Worm (Caenorhabditis elegans) whole organism, young adult: ENCODE results near the gene C06A1.3.

Source experiments
- B0336.3 ChIP-seq: fragments of 200-800 bp; sonication (Bioruptor generic); IDR thresholded peaks from 2 replicates; pipeline ENCODE4 v1.3.6; 2022; ENCODE audit warnings: missing genetic modification characterization, missing compliant biosample characterization
- F10E7.11 ChIP-seq: sonication (generic microtip); optimal IDR thresholded peaks from 2 replicates; lab custom pipeline; 2017; ENCODE audit warnings: mild to moderate bottlenecking, missing genetic modification characterization, moderate library complexity, missing compliant biosample characterization
- F22D6.2 ChIP-seq: sonication (generic microtip); optimal IDR thresholded peaks from 2 replicates; lab custom pipeline; 2016; ENCODE audit warnings: mild to moderate bottlenecking, missing genetic modification characterization, missing compliant biosample characterization
- F52B5.7 ChIP-seq: sonication (generic microtip); optimal IDR thresholded peaks from 2 replicates; lab custom pipeline; 2016; ENCODE audit warnings: mild to moderate bottlenecking, missing genetic modification characterization, missing compliant biosample characterization
- F57A8.1 ChIP-seq: fragments of 200-800 bp; sonication (Bioruptor generic); optimal IDR thresholded peaks from 2 replicates; lab custom pipeline; 2018; ENCODE audit warnings: mild to moderate bottlenecking, missing genetic modification characterization, moderate library complexity, missing compliant biosample characterization
- K11D2.4 ChIP-seq: fragments of 200-800 bp; sonication (Bioruptor generic); IDR thresholded peaks from 2 replicates; pipeline ENCODE4 v1.3.6; 2022; ENCODE audit warnings: missing genetic modification reagents, missing genetic modification characterization, missing compliant biosample characterization
- T26A5.8 ChIP-seq: sonication (generic microtip); optimal IDR thresholded peaks from 2 replicates; lab custom pipeline; 2016; ENCODE audit warnings: missing genetic modification characterization, missing compliant biosample characterization
- Y53F4B.3 ChIP-seq: fragments of 200-800 bp; sonication (Bioruptor generic); IDR thresholded peaks from 2 replicates; pipeline ENCODE4 v1.3.6; 2022; ENCODE audit warnings: missing genetic modification reagents, missing genetic modification characterization, missing compliant biosample characterization
- Y53G8AR.9 ChIP-seq: fragments of 200-800 bp; sonication (Bioruptor generic); conservative IDR thresholded peaks from 2 replicates; pipeline ENCODE4 v1.3.6; 2022; ENCODE audit warnings: missing genetic modification reagents, missing genetic modification characterization, missing compliant biosample characterization
- Y67H2A.10 ChIP-seq: fragments of 200-800 bp; sonication (Bioruptor generic); conservative IDR thresholded peaks from 2 replicates; pipeline ENCODE4 v1.3.6; 2022; ENCODE audit warnings: missing genetic modification reagents, missing genetic modification characterization, missing compliant biosample characterization
- Y79H2A.3 ChIP-seq: fragments of 200-800 bp; sonication (Bioruptor generic); conservative IDR thresholded peaks from 2 replicates; pipeline ENCODE4 v1.3.6; 2022; ENCODE audit warnings: missing genetic modification reagents, missing genetic modification characterization, missing compliant biosample characterization
- Y95B8A.8 ChIP-seq: fragments of 200-800 bp; sonication (Bioruptor generic); IDR thresholded peaks from 2 replicates; pipeline ENCODE4 v1.3.6; 2022; ENCODE audit warnings: missing genetic modification reagents, missing genetic modification characterization, missing compliant biosample characterization
- ZK185.1 ChIP-seq: sonication (generic microtip); optimal IDR thresholded peaks from 2 replicates; lab custom pipeline; 2016; ENCODE audit warnings: mild to moderate bottlenecking, missing genetic modification characterization, missing compliant biosample characterization; ENCODE audit not compliant: poor library complexity, severe bottlenecking
- ama-1 ChIP-seq, 3 experiments: fragments of 150-350 bp in 1 of 3; sonication (generic microtip) in 2 of 3; optimal IDR thresholded peaks; 2 replicates each; lab custom pipeline; 2014 to 2018; ENCODE audit warnings: missing biosample characterization in 2 of 3, missing genetic modification characterization in 2 of 3, missing genetic modification reagents in 2 of 3
- athp-1 ChIP-seq: sonication (generic microtip); optimal IDR thresholded peaks from 2 replicates; lab custom pipeline; 2017; ENCODE audit warnings: mild to moderate bottlenecking, missing genetic modification characterization, missing compliant biosample characterization
- attf-5 ChIP-seq: fragments of 200-800 bp; sonication (Bioruptor generic); optimal IDR thresholded peaks from 2 replicates; lab custom pipeline; 2018; ENCODE audit warnings: mild to moderate bottlenecking, missing genetic modification characterization, missing compliant biosample characterization
- attf-6 ChIP-seq: fragments of 200-800 bp; sonication (Bioruptor generic); IDR thresholded peaks from 2 replicates; pipeline ENCODE4 v1.3.6; 2022; ENCODE audit warnings: missing genetic modification reagents, missing genetic modification characterization, missing compliant biosample characterization
- ccch-3 ChIP-seq: fragments of 200-800 bp; sonication (Bioruptor generic); optimal IDR thresholded peaks from 2 replicates; lab custom pipeline; 2018; ENCODE audit warnings: mild to moderate bottlenecking, missing genetic modification characterization, missing compliant biosample characterization
- cebp-1 ChIP-seq, 2 experiments: fragments of 200-800 bp in 1 of 2; sonication (Bioruptor generic) in 1 of 2; sonication (generic microtip) in 1 of 2; IDR thresholded peaks in 1 of 2; optimal IDR thresholded peaks in 1 of 2; 2 replicates each; pipeline versions ENCODE4 v1.3.6 to Lab custom; 2017 to 2022; ENCODE audit warnings: missing compliant biosample characterization in 2 of 2, missing genetic modification characterization in 2 of 2, mild to moderate bottlenecking in 1 of 2, missing genetic modification reagents in 1 of 2, moderate library complexity in 1 of 2
- cebp-2 ChIP-seq: fragments of 200-800 bp; sonication (Bioruptor generic); IDR thresholded peaks from 2 replicates; pipeline ENCODE4 v1.3.6; 2022; ENCODE audit warnings: missing genetic modification characterization, missing compliant biosample characterization
- ceh-79 ChIP-seq: sonication (generic microtip); optimal IDR thresholded peaks from 2 replicates; lab custom pipeline; 2017; ENCODE audit warnings: mild to moderate bottlenecking, missing genetic modification characterization, missing compliant biosample characterization
- chd-7 ChIP-seq: sonication (generic microtip); optimal IDR thresholded peaks from 2 replicates; lab custom pipeline; 2016; ENCODE audit warnings: mild to moderate bottlenecking, missing genetic modification characterization, moderate library complexity, missing compliant biosample characterization
- dpff-1 ChIP-seq: sonication (generic microtip); optimal IDR thresholded peaks from 2 replicates; lab custom pipeline; 2017; ENCODE audit warnings: mild to moderate bottlenecking, missing genetic modification characterization, missing compliant biosample characterization
- dpl-1 ChIP-seq: fragments of 150-350 bp; optimal IDR thresholded peaks from 2 replicates; lab custom pipeline; 2014; ENCODE audit warnings: missing biosample characterization, missing genetic modification reagents, missing genetic modification characterization
- egl-44 ChIP-seq: fragments of 200-800 bp; sonication (Bioruptor generic); IDR thresholded peaks from 2 replicates; pipeline ENCODE4 v1.3.6; 2022; ENCODE audit warnings: missing genetic modification reagents, missing genetic modification characterization, missing compliant biosample characterization
- hlh-26 ChIP-seq: fragments of 200-800 bp; sonication (Bioruptor generic); conservative IDR thresholded peaks from 2 replicates; pipeline ENCODE4 v1.3.6; 2022; ENCODE audit warnings: missing genetic modification reagents, missing genetic modification characterization, missing compliant biosample characterization
- hsf-1 ChIP-seq: fragments of 200-800 bp; sonication (Bioruptor generic); IDR thresholded peaks from 2 replicates; pipeline ENCODE4 v1.3.6; 2022; ENCODE audit warnings: missing genetic modification reagents, missing genetic modification characterization, missing compliant biosample characterization
- lag-1 ChIP-seq: fragments of 200-800 bp; sonication (Bioruptor generic); IDR thresholded peaks from 2 replicates; pipeline ENCODE4 v1.3.6; 2022; ENCODE audit warnings: missing genetic modification reagents, missing genetic modification characterization, missing compliant biosample characterization
- lin-40 ChIP-seq: sonication (generic microtip); optimal IDR thresholded peaks from 2 replicates; lab custom pipeline; 2016; ENCODE audit warnings: missing genetic modification characterization, mild to moderate bottlenecking, missing compliant biosample characterization, missing genotype, missing genetic modification reagents
- lin-54 ChIP-seq: fragments of 200-800 bp; sonication (Bioruptor generic); optimal IDR thresholded peaks from 2 replicates; lab custom pipeline; 2018; ENCODE audit warnings: mild to moderate bottlenecking, missing genetic modification characterization, missing compliant biosample characterization
- lsy-27 ChIP-seq: sonication (generic microtip); optimal IDR thresholded peaks from 2 replicates; lab custom pipeline; 2017; ENCODE audit warnings: missing genetic modification characterization, mild to moderate bottlenecking, missing compliant biosample characterization, antibody characterized with exemption, missing genotype, borderline replicate concordance; ENCODE audit not compliant: insufficient read depth
- mcd-1 ChIP-seq: fragments of 200-800 bp; sonication (Bioruptor generic); IDR thresholded peaks from 2 replicates; pipeline ENCODE4 v1.3.6; 2022; ENCODE audit warnings: missing genetic modification reagents, missing genetic modification characterization, missing compliant biosample characterization
- mel-28 ChIP-seq: sonication (generic microtip); optimal IDR thresholded peaks from 2 replicates; lab custom pipeline; 2016; ENCODE audit warnings: borderline replicate concordance, mild to moderate bottlenecking, missing genetic modification characterization, missing compliant biosample characterization
- nfya-1 ChIP-seq: sonication (generic microtip); optimal IDR thresholded peaks from 2 replicates; lab custom pipeline; 2017; ENCODE audit warnings: antibody characterized with exemption, missing compliant biosample characterization, missing genetic modification characterization, borderline replicate concordance; ENCODE audit not compliant: insufficient read depth
- nfyb-1 ChIP-seq: fragments of 200-800 bp; sonication (Bioruptor generic); IDR thresholded peaks from 2 replicates; pipeline ENCODE4 v1.3.6; 2022; ENCODE audit warnings: missing genetic modification reagents, missing genetic modification characterization, missing compliant biosample characterization
- pbrm-1 ChIP-seq: fragments of 200-800 bp; sonication (Bioruptor generic); IDR thresholded peaks from 2 replicates; pipeline ENCODE4 v1.3.6; 2022; ENCODE audit warnings: missing genetic modification reagents, missing genetic modification characterization, missing compliant biosample characterization
- rcor-1 ChIP-seq: fragments of 200-800 bp; sonication (Bioruptor generic); IDR thresholded peaks from 2 replicates; pipeline ENCODE4 v1.3.6; 2022; ENCODE audit warnings: missing genetic modification reagents, missing genetic modification characterization, missing compliant biosample characterization
- unc-130 ChIP-seq: sonication (generic microtip); optimal IDR thresholded peaks from 2 replicates; lab custom pipeline; 2016; ENCODE audit warnings: missing genetic modification reagents, missing genetic modification characterization, missing compliant biosample characterization
- unc-62 ChIP-seq: fragments of 150-350 bp; optimal IDR thresholded peaks from 2 replicates; lab custom pipeline; 2014; ENCODE audit warnings: missing biosample characterization, missing genetic modification reagents, missing genetic modification characterization
- zim-3 ChIP-seq: sonication (generic microtip); optimal IDR thresholded peaks from 2 replicates; lab custom pipeline; 2017; ENCODE audit warnings: mild to moderate bottlenecking, missing genetic modification characterization, moderate library complexity, missing compliant biosample characterization
- ztf-18 ChIP-seq: sonication (generic microtip); optimal IDR thresholded peaks from 2 replicates; lab custom pipeline; 2016; ENCODE audit warnings: missing genotype, mild to moderate bottlenecking, missing genetic modification characterization, missing compliant biosample characterization

The C06A1.3 gene

ce11 chrII:10541923-10542486 is 30.1 kb upstream of the C06A1.3 start, which contains the start of gene pro-1 (continued):
- TF ChIP-seq Y79H2A.3 (GFP tag; lab: Robert Waterston, UW) = 0 out of 2 replicates have a peak, but pooled peaks have one; percentile 7
- TF ChIP-seq nfyb-1 = peak; percentile 98
- no peak for TF ChIP-seq nfya-1
- peak; percentile 79; the same call in 1 of the 2 replicates for TF ChIP-seq egl-44 (GFP tag; lab: Robert Waterston, UW)
- TF ChIP-seq cebp-2 (GFP tag; lab: Robert Waterston, UW) = peak; percentile 72
- TF ChIP-seq lin-40 (tag; lab: Kevin White, UChicago) = peak; percentile 85
- TF ChIP-seq hsf-1 (GFP tag; lab: Robert Waterston, UW) = peak; percentile 48
- TF ChIP-seq ccch-3 (GFP tag; lab: Kevin White, UChicago) = peak; percentile 15
- TF ChIP-seq mel-28 (tag; lab: Kevin White, UChicago) = peak; percentile 65
- peak; percentile 84 for TF ChIP-seq unc-62 (GFP tag; lab: Kevin White, UChicago)
- TF ChIP-seq Y95B8A.8 (GFP tag; lab: Robert Waterston, UW) = peak; percentile 85
- TF ChIP-seq dpl-1 (GFP tag; lab: Kevin White, UChicago) = no peak
- peak; percentile 65 for TF ChIP-seq lsy-27 (tag; lab: Kevin White, UChicago)
- no peak for TF ChIP-seq hlh-26 (GFP tag; lab: Robert Waterston, UW)
- TF ChIP-seq F57A8.1 (GFP tag; lab: Kevin White, UChicago) = no peak
- TF ChIP-seq K11D2.4 (GFP tag; lab: Robert Waterston, UW) = peak; percentile 86

ce11 chrII:10542654-10543456 is 29.2 kb upstream of the C06A1.3 start:
- peak; percentile 44; the same call in 1 of the 2 replicates for TF ChIP-seq Y53G8AR.9 (GFP tag; lab: Robert Waterston, UW)
- TF ChIP-seq cebp-1 (GFP tag; IDR thresholded peaks at IDR 0.05; lab: Robert Waterston, UW) = no peak
- peak; percentile 67 for TF ChIP-seq cebp-1 (tag; optimal IDR thresholded peaks at IDR 0.05; lab: Kevin White, UChicago)
- TF ChIP-seq F10E7.11 (tag; lab: Kevin White, UChicago) = peak; percentile 36
- no peak for TF ChIP-seq nfya-1
- TF ChIP-seq F52B5.7 = peak; percentile 90
- peak; percentile 48 for TF ChIP-seq B0336.3
- peak; percentile 8; the same call in 1 of the 2 replicates for TF ChIP-seq K11D2.4 (GFP tag; lab: Robert Waterston, UW)
- peak; percentile 33; the same call in 1 of the 2 replicates for TF ChIP-seq pbrm-1
- TF ChIP-seq hlh-26 (GFP tag; lab: Robert Waterston, UW) = no peak
- peak; percentile 6 for TF ChIP-seq Y67H2A.10 (GFP tag; lab: Robert Waterston, UW)
- no peak for TF ChIP-seq lin-40 (tag; lab: Kevin White, UChicago)
- TF ChIP-seq mcd-1 (GFP tag; lab: Robert Waterston, UW) = peak; percentile 38; the same call in 1 of the 2 replicates
- no peak for TF ChIP-seq attf-6 (GFP tag; lab: Robert Waterston, UW)
- TF ChIP-seq zim-3 (tag; lab: Kevin White, UChicago) = peak; percentile 70
- TF ChIP-seq F22D6.2 (tag; lab: Kevin White, UChicago) = no peak
- TF ChIP-seq dpff-1 (tag; lab: Kevin White, UChicago) = no peak
- peak; percentile 16; the same call in 1 of the 2 replicates for TF ChIP-seq Y95B8A.8 (GFP tag; lab: Robert Waterston, UW)
- TF ChIP-seq lag-1 (GFP tag; lab: Robert Waterston, UW) = 0 out of 2 replicates have a peak, but pooled peaks have one; percentile 10
- TF ChIP-seq lin-54 (GFP tag; lab: Kevin White, UChicago) = peak; percentile 4
- TF ChIP-seq T26A5.8 (tag; lab: Kevin White, UChicago) = peak; percentile 43
- TF ChIP-seq attf-5 (GFP tag; lab: Kevin White, UChicago) = peak; percentile 23
- peak; percentile 26 for TF ChIP-seq chd-7
- no peak for TF ChIP-seq ceh-79 (tag; lab: Kevin White, UChicago)
- TF ChIP-seq rcor-1 (GFP tag; lab: Robert Waterston, UW) = peak; percentile 8; the same call in 1 of the 2 replicates
- no peak for TF ChIP-seq unc-130 (GFP tag; lab: Kevin White, UChicago)
- peak; percentile 93 for TF ChIP-seq ama-1 (optimal IDR thresholded peaks at IDR 0.05; lab: Kevin White, UChicago)
- TF ChIP-seq ama-1 (GFP tag; optimal IDR thresholded peaks at IDR 0.05; lab: Kevin White, UChicago) = no peak
- peak; percentile 57 for TF ChIP-seq athp-1
- peak; percentile 3; the same call in 1 of the 2 replicates for TF ChIP-seq Y53F4B.3 (GFP tag; lab: Robert Waterston, UW)
- TF ChIP-seq ztf-18 (tag; lab: Kevin White, UChicago) = no peak
- TF ChIP-seq nfyb-1 = peak; percentile 75
- TF ChIP-seq ZK185.1 (tag; lab: Kevin White, UChicago) = peak; percentile 30
- TF ChIP-seq unc-62 (GFP tag; lab: Kevin White, UChicago) = no peak
